Fruit fly (Drosophila melanogaster): ENCODE measurements around the gene LSm-4.

LSm-4 gene

DNA sequence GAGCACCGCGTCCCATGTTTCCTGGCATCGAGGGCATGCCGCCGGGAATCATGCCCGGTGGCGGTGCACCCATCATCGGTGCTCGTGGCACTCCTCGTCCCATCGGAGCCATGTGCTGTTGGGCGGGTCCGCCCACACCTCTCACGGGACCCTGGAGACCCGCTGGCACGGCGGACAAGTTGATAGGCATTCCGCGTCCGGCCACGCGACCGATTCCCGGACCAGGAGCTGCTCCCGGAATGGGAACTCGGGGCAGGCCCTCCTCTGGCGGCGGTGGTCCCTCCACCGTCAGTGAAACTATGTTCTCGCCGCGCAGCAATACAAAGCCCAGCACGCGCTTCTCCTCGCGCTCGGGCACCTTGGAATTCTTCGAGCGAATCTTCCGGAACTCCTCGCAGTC, 20.6 kb upstream of the LSm-4 start:
- TF ChIP-seq Dref (GFP tag; IDR thresholded peaks at IDR 0.05) (0 out of 2 replicates have a peak, but pooled peaks have one; percentile 6), CkIIα-i1 (GFP tag; IDR thresholded peaks at IDR 0.05) (no peak), hb (GFP tag; IDR thresholded peaks at IDR 0.05; ENCODE audit: partially characterized antibody) (peak; percentile 55; the same call in 1 of the 3 replicates), CG14965 (GFP tag; optimal IDR thresholded peaks at IDR 0.05; ENCODE audit: borderline replicate concordance) (peak; percentile 6), CG1832 (GFP tag; optimal IDR thresholded peaks at IDR 0.05) (peak; percentile 9), Opbp (GFP tag; IDR thresholded peaks at IDR 0.05; ENCODE audit: partially characterized antibody) (0 out of 3 replicates have a peak, but pooled peaks have one; percentile 4), ato (GFP tag; IDR thresholded peaks at IDR 0.05; ENCODE audit: partially characterized antibody) (0 out of 2 replicates have a peak, but pooled peaks have one; percentile 13), CG5953 (GFP tag; IDR thresholded peaks at IDR 0.05) (0 out of 2 replicates have a peak, but pooled peaks have one; percentile 12), amos (GFP tag; IDR thresholded peaks at IDR 0.05; ENCODE audit: partially characterized antibody) (0 out of 2 replicates have a peak, but pooled peaks have one; percentile 16), Med (GFP tag) (peak; percentile 62), lola (GFP tag; optimal IDR thresholded peaks at IDR 0.05) (no peak), klu (GFP tag; IDR thresholded peaks at IDR 0.05) (no peak), CG3726 (GFP tag; IDR thresholded peaks at IDR 0.05) (0 out of 3 replicates have a peak, but pooled peaks have one; percentile 16), CG11560 (tag; IDR thresholded peaks at IDR 0.05) (peak; percentile 43; the same call in 1 of the 3 replicates), CG4404 (GFP tag; IDR thresholded peaks at IDR 0.05) (0 out of 2 replicates have a peak, but pooled peaks have one; percentile 13)

DNA sequence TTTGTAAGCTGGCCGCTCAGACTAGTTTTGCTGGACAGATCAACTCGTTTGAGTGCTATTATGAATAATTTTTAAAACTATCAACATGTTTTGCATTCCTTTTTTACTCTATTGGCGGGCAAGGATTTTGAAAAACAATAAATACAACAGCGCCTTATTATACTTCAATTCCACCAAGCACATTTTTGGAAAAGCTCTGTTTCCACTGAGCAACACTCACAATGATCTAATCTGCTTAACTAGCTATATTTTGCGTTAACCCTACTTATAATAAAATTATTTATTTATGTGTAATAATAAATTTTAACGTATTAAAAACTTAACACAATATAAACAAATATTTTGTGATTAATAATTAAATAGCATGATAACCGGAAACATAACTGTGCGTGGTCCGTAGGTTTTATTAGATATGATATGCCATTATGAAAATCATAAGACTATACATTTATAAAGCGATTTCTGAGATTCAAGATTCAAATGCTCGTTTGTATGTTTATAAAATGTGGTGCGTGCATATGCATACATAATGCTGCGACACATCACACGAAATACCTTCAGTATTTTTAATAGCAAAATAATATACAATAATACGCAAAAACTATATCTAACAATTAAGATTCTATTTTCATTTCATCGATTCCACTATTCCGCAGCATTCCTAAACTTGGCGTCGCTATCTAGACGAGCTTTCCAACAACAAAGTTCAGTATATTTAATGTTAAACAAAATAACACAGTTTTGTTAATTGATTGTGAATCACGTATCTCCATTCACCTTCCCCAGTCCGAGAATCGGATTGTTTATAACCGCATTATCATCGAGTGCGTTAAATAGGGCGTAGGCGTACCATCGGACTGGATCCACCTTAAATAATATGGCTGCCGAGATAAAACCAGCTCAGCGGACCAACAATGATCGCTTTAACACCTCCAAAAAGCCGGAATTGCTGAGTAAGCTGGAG, 17.9 kb upstream of the LSm-4 start, which contains the start of the genes pie and Wdfy2:
pie (minus strand) TSS at position 138 of the 964 bp plus-strand sequence.
Wdfy2 (plus strand) TSS at position 649 of the 964 bp plus-strand sequence.
- TF ChIP-seq CG3995 (GFP tag; optimal IDR thresholded peaks at IDR 0.05), result no peak
- TF ChIP-seq Rfx (GFP tag; IDR thresholded peaks at IDR 0.05), result 0 out of 2 replicates have a peak, but pooled peaks have one; percentile 13
- peak; percentile 99 for TF ChIP-seq CG1603 (tag; optimal IDR thresholded peaks at IDR 0.05)
- peak; percentile 77 for TF ChIP-seq CG2116 (GFP tag; optimal IDR thresholded peaks at IDR 0.05)
- TF ChIP-seq CG30020 (tag; optimal IDR thresholded peaks at IDR 0.05), result peak; percentile 97
- TF ChIP-seq Ptx1 (GFP tag; IDR thresholded peaks at IDR 0.05), result 0 out of 2 replicates have a peak, but pooled peaks have one; percentile 28
- no peak for TF ChIP-seq CG7928 (GFP tag; optimal IDR thresholded peaks at IDR 0.05)
- TF ChIP-seq lmd (GFP tag; IDR thresholded peaks at IDR 0.05), result no peak
- TF ChIP-seq gfzf (GFP tag; optimal IDR thresholded peaks at IDR 0.05), result peak; percentile 26
- peak; percentile 74 for TF ChIP-seq CG11723 (GFP tag; optimal IDR thresholded peaks at IDR 0.05)
- peak; percentile 73 for TF ChIP-seq Dp (GFP tag; optimal IDR thresholded peaks at IDR 0.05)
- TF ChIP-seq CG7357 (GFP tag; IDR thresholded peaks at IDR 0.05), result peak; percentile 97
- TF ChIP-seq Dfd (GFP tag; optimal IDR thresholded peaks at IDR 0.05), result peak in 1 of 2 experiments; percentile 66
- peak; percentile 39 for TF ChIP-seq CG14710 (tag; optimal IDR thresholded peaks at IDR 0.05)
- TF ChIP-seq slbo (GFP tag; IDR thresholded peaks at IDR 0.05), result 0 out of 2 replicates have a peak, but pooled peaks have one; percentile 22
- peak; percentile 36 for TF ChIP-seq CG12659 (GFP tag; optimal IDR thresholded peaks at IDR 0.05)
- peak; percentile 22 for TF ChIP-seq CG15514 (GFP tag; optimal IDR thresholded peaks at IDR 0.05)
- TF ChIP-seq YL-1 (GFP tag; optimal IDR thresholded peaks at IDR 0.05), result peak; percentile 19
- peak; percentile 36 for TF ChIP-seq Sry-β (GFP tag; optimal IDR thresholded peaks at IDR 0.05)
- TF ChIP-seq E2f2 (GFP tag; IDR thresholded peaks at IDR 0.05), result peak; percentile 79
- peak; percentile 92 for TF ChIP-seq CG17802 (tag; optimal IDR thresholded peaks at IDR 0.05)
- TF ChIP-seq nerfin-1 (tag; optimal IDR thresholded peaks at IDR 0.05), result peak; percentile 2
- no peak for TF ChIP-seq CG12219 (GFP tag; optimal IDR thresholded peaks at IDR 0.05)
- peak; percentile 29 for TF ChIP-seq nmo (GFP tag; optimal IDR thresholded peaks at IDR 0.05)
- TF ChIP-seq trem (tag; optimal IDR thresholded peaks at IDR 0.05), result peak; percentile 4
- TF ChIP-seq phol (tag; optimal IDR thresholded peaks at IDR 0.05), result peak; percentile 39
- TF ChIP-seq CG1024 (GFP tag; IDR thresholded peaks at IDR 0.05), result peak; percentile 89
- TF ChIP-seq Aef1 (GFP tag; IDR thresholded peaks at IDR 0.05), result peak; percentile 29; the same call in 1 of the 3 replicates
- TF ChIP-seq Med (GFP tag), result peak; percentile 65
- TF ChIP-seq gsb (GFP tag; IDR thresholded peaks at IDR 0.05), result no peak
- TF ChIP-seq CoRest (tag; optimal IDR thresholded peaks at IDR 0.05), result peak; percentile 28

All from whole organism, embryonic.